Fruit fly (Drosophila melanogaster) whole organism, wandering third instar larva: ENCODE measurements around the gene CG12003.
A peak's percentile ranks its signal among the peaks of the same experiment; 100 is the strongest.

Experiments used
- Abd-B ChIP-seq: fragments of >200 bp; optimal IDR thresholded peaks from 2 replicates; lab custom pipeline; 2017; ENCODE audit warnings: missing biosample characterization, missing genetic modification characterization
- CG32264 ChIP-seq: fragments of 200-800 bp; sonication (Bioruptor generic); optimal IDR thresholded peaks from 2 replicates; lab custom pipeline; 2016; ENCODE audit warnings: missing biosample characterization, missing genetic modification characterization
- CG9705 ChIP-seq: fragments of 200-800 bp; sonication (Bioruptor generic); optimal IDR thresholded peaks from 2 replicates; lab custom pipeline; 2018; ENCODE audit warnings: missing biosample characterization, mild to moderate bottlenecking, missing genetic modification characterization
- CrebA ChIP-seq: fragments of 200-800 bp; sonication (Bioruptor generic); optimal IDR thresholded peaks from 2 replicates; lab custom pipeline; 2016; ENCODE audit warnings: missing biosample characterization, mild to moderate bottlenecking, missing genetic modification characterization, borderline replicate concordance
- Dfd ChIP-seq: fragments of >200 bp; optimal IDR thresholded peaks from 2 replicates; lab custom pipeline; 2017; ENCODE audit warnings: missing biosample characterization, missing genetic modification characterization
- Dif ChIP-seq: fragments of 200-275, 200-300 bp; sonication (Bioruptor generic); optimal IDR thresholded peaks from 2 replicates; lab custom pipeline; 2018; ENCODE audit warnings: missing biosample characterization, missing genetic modification characterization; ENCODE audit not compliant: partially characterized antibody
- GATAd ChIP-seq: sonication (Bioruptor generic); optimal IDR thresholded peaks from 2 replicates; lab custom pipeline; 2016; ENCODE audit warnings: missing biosample characterization, missing genetic modification characterization
- HLH106 ChIP-seq: fragments of 200-800 bp; optimal IDR thresholded peaks from 3 replicates; lab custom pipeline; 2019; ENCODE audit warnings: missing biosample characterization, mild to moderate bottlenecking, missing genetic modification characterization, moderate library complexity
- Hnf4 ChIP-seq: fragments of 200-800 bp; sonication (Bioruptor generic); optimal IDR thresholded peaks from 2 replicates; lab custom pipeline; 2016; ENCODE audit warnings: missing biosample characterization, mild to moderate bottlenecking, missing genetic modification characterization
- Hr78 ChIP-seq: fragments of >200 bp; optimal IDR thresholded peaks from 2 replicates; lab custom pipeline; 2017; ENCODE audit warnings: missing biosample characterization, missing genetic modification characterization
- Hr83 ChIP-seq: fragments of 200-300 bp; sonication (Bioruptor generic); optimal IDR thresholded peaks from 2 replicates; lab custom pipeline; 2016; ENCODE audit warnings: missing biosample characterization, mild to moderate bottlenecking, missing genetic modification characterization, moderate library complexity; ENCODE audit not compliant: poor library complexity, severe bottlenecking
- Jra ChIP-seq: sonication (Bioruptor generic); optimal IDR thresholded peaks from 2 replicates; lab custom pipeline; 2016; ENCODE audit warnings: missing biosample characterization, missing genetic modification characterization
- Mio ChIP-seq: sonication (Bioruptor generic); optimal IDR thresholded peaks from 2 replicates; lab custom pipeline; 2016; ENCODE audit warnings: missing biosample characterization, missing genetic modification characterization
- Myc ChIP-seq: fragments of >200 bp; optimal IDR thresholded peaks from 2 replicates; lab custom pipeline; 2017
- N ChIP-seq: fragments of >200 bp; optimal IDR thresholded peaks from 2 replicates; lab custom pipeline; 2018; ENCODE audit warnings: missing biosample characterization, missing external identifiers, missing genetic modification characterization
- OdsH ChIP-seq: fragments of 200-800 bp; sonication (Bioruptor generic); optimal IDR thresholded peaks from 2 replicates; lab custom pipeline; 2016; ENCODE audit warnings: missing biosample characterization, mild to moderate bottlenecking, missing genetic modification characterization
- Rel ChIP-seq, 2 experiments: fragments of 200-800 bp; sonication (Bioruptor generic) in 1 of 2; optimal IDR thresholded peaks; 2 replicates in 1 of 2; 3 replicates in 1 of 2; lab custom pipeline; 2016 to 2019; ENCODE audit warnings: mild to moderate bottlenecking in 2 of 2, missing biosample characterization in 2 of 2, missing genetic modification characterization in 2 of 2, moderate library complexity in 1 of 2
- Sp1 ChIP-seq: fragments of 200-800 bp; sonication (Bioruptor generic); optimal IDR thresholded peaks from 3 replicates; lab custom pipeline; 2019; ENCODE audit warnings: missing biosample characterization, mild to moderate bottlenecking, missing genetic modification characterization, moderate library complexity
- Vsx2 ChIP-seq: fragments of 200-300, 225-300 bp; sonication (Bioruptor generic); optimal IDR thresholded peaks from 2 replicates; lab custom pipeline; 2018; ENCODE audit warnings: missing biosample characterization, missing genetic modification characterization; ENCODE audit not compliant: partially characterized antibody
- br ChIP-seq: fragments of 200-800 bp; sonication (Bioruptor generic); optimal IDR thresholded peaks from 2 replicates; lab custom pipeline; 2016; ENCODE audit warnings: missing biosample characterization, missing genetic modification characterization
- brk ChIP-seq: fragments of 200-800 bp; sonication (Bioruptor generic); optimal IDR thresholded peaks from 2 replicates; lab custom pipeline; 2016; ENCODE audit warnings: missing biosample characterization, mild to moderate bottlenecking, missing genetic modification characterization
- dl ChIP-seq, 2 experiments: fragments of 175-275, 200-275 bp in 1 of 2; fragments of 200-275 bp in 1 of 2; sonication (Bioruptor generic); optimal IDR thresholded peaks; lab custom pipeline; 2018; ENCODE audit warnings: mild to moderate bottlenecking in 2 of 2, missing biosample characterization in 2 of 2, missing genetic modification characterization in 2 of 2, moderate library complexity in 2 of 2; ENCODE audit not compliant: partially characterized antibody in 2 of 2, insufficient read depth in 1 of 2
- dmrt93B ChIP-seq: fragments of 200-800 bp; sonication (Bioruptor generic); optimal IDR thresholded peaks from 2 replicates; lab custom pipeline; 2018; ENCODE audit warnings: missing biosample characterization, mild to moderate bottlenecking, missing genetic modification characterization
- dsf ChIP-seq: sonication (Bioruptor generic); optimal IDR thresholded peaks from 2 replicates; lab custom pipeline; 2016; ENCODE audit warnings: missing biosample characterization, missing genetic modification characterization, borderline replicate concordance
- ey ChIP-seq: fragments of 200-800 bp; sonication (Bioruptor generic); optimal IDR thresholded peaks from 2 replicates; lab custom pipeline; 2016; ENCODE audit warnings: missing biosample characterization, missing genetic modification characterization
- foxo ChIP-seq, 2 experiments: fragments of 200-800 bp; sonication (Bioruptor generic); optimal IDR thresholded peaks; 2 replicates in 1 of 2; 3 replicates in 1 of 2; lab custom pipeline; 2016 to 2017; ENCODE audit warnings: missing biosample characterization in 2 of 2, missing genetic modification characterization in 2 of 2
- fru ChIP-seq: fragments of 200-800 bp; sonication (Bioruptor generic); optimal IDR thresholded peaks from 3 replicates; lab custom pipeline; 2016; ENCODE audit warnings: missing biosample characterization, mild to moderate bottlenecking, missing genetic modification characterization
- h ChIP-seq: fragments of 200-800 bp; sonication (Bioruptor generic); optimal IDR thresholded peaks from 3 replicates; lab custom pipeline; 2016; ENCODE audit warnings: missing biosample characterization, mild to moderate bottlenecking, missing genetic modification characterization
- jim ChIP-seq: fragments of 175-275, 200-325 bp; sonication (Bioruptor generic); optimal IDR thresholded peaks from 2 replicates; lab custom pipeline; 2016; ENCODE audit warnings: missing biosample characterization, mild to moderate bottlenecking, missing genetic modification characterization
- lola ChIP-seq: fragments of >200 bp; optimal IDR thresholded peaks from 2 replicates; lab custom pipeline; 2017; ENCODE audit warnings: missing biosample characterization, missing genetic modification characterization
- pan ChIP-seq: fragments of >200 bp; optimal IDR thresholded peaks from 2 replicates; lab custom pipeline; 2017
- psq ChIP-seq: fragments of 200-800 bp; sonication (Bioruptor generic); optimal IDR thresholded peaks from 3 replicates; lab custom pipeline; 2017; ENCODE audit warnings: missing biosample characterization, mild to moderate bottlenecking, missing genetic modification characterization, moderate library complexity
- rgr ChIP-seq: fragments of 200-800 bp; sonication (Bioruptor generic); optimal IDR thresholded peaks from 3 replicates; lab custom pipeline; 2016; ENCODE audit warnings: missing biosample characterization, mild to moderate bottlenecking, missing genetic modification characterization
- sage ChIP-seq: fragments of 200-800 bp; sonication (Bioruptor generic); optimal IDR thresholded peaks from 2 replicates; lab custom pipeline; 2016; ENCODE audit warnings: missing biosample characterization, mild to moderate bottlenecking, missing genetic modification characterization
- sv ChIP-seq: fragments of 200-800 bp; sonication (Bioruptor generic); optimal IDR thresholded peaks from 3 replicates; lab custom pipeline; 2016; ENCODE audit warnings: missing biosample characterization, missing genetic modification characterization
- tai ChIP-seq: sonication (Bioruptor generic); optimal IDR thresholded peaks from 2 replicates; lab custom pipeline; 2016; ENCODE audit warnings: missing biosample characterization, missing genetic modification characterization
- usp ChIP-seq: fragments of >200 bp; optimal IDR thresholded peaks from 2 replicates; lab custom pipeline; 2017; ENCODE audit warnings: missing biosample characterization, missing genetic modification characterization
- woc ChIP-seq: sonication (Bioruptor generic); optimal IDR thresholded peaks from 2 replicates; lab custom pipeline; 2016; ENCODE audit warnings: missing biosample characterization, mild to moderate bottlenecking, missing genetic modification characterization

The CG12003 gene

DNA sequence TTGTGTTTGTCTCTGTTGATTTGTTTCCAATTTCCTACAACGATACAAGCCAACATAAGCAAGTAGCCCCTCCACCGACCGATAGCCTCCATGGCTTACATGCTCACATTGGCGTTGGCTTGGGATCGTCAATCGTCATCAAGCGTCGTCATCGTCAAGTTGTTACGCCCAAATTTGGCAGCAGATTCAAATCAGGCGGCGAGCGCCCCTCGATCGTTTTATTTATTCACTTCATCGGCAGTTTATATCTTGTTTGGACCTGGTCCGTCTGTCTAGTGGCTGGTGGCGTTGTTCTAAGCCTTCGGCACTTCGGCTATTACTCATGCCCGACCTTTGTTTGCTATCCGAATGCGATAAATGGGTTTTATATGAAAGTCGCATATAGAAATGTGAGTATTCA, 25.0 kb downstream of the CG12003 start:
- TF ChIP-seq Jra (no peak), Dfd (no peak), tai (GFP tag; lab: Kevin White, UChicago) (no peak), dmrt93B (GFP tag; lab: Kevin White, UChicago) (no peak), Myc (lab: Kevin White, UChicago) (no peak), br (GFP tag; lab: Kevin White, UChicago) (no peak), sv (no peak), rgr (no peak), psq (no peak), foxo (GFP tag; optimal IDR thresholded peaks at IDR 0.05; lab: Kevin White, UChicago) (no peak), HLH106 (tag; lab: Kevin White, UChicago) (no peak), jim (GFP tag; lab: Kevin White, UChicago) (no peak), dl (GFP tag; optimal IDR thresholded peaks at IDR 0.05; lab: Kevin White, UChicago; ENCODE audit: insufficient read depth in 1 of 2, partially characterized antibody in 2 of 2) (no peak), CrebA (no peak), N (GFP tag; lab: Kevin White, UChicago) (no peak)
- TF ChIP-seq, all 38 proteins: peak for 0

DNA sequence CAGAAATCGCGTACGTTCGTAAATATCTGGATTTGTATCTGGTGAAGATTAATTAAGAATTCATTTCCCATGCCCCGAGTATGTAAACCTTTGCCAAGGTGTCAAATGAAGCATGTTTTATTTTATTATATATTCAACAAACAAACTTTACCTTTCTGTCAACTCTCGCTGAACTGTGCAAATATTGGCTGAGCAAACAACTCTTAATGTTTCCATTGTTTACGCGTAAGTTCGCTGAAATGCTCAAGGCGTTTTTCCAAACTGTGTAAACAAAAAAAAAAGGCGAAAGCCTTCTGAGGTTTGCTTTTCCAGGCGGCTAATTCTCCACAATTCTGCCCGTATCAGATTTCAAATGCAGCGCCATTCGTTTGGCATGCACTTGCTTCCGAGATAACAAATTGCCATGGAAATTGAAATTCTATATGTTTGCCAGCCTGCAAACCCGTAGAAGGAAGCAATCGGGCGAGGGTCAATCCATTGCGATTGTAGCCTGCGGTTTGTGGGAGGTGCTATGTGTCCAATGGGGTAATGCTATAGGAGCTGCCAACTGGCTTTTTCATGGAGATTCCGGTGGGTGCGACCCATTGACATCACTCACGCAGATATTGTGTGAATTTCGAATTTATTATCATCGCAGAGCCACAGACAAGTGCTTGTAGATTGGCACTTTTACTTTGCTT, 26.6 kb downstream of the CG12003 start:
- TF ChIP-seq jim (GFP tag; lab: Kevin White, UChicago): peak; percentile 98
- TF ChIP-seq Hnf4: peak; percentile 99
- no peak for TF ChIP-seq tai (GFP tag; lab: Kevin White, UChicago)
- TF ChIP-seq Abd-B (GFP tag; lab: Kevin White, UChicago): no peak
- TF ChIP-seq Dif (GFP tag; lab: Kevin White, UChicago): no peak
- no peak for TF ChIP-seq Myc (lab: Kevin White, UChicago)
- peak; percentile 82 for TF ChIP-seq Rel (GFP tag; optimal IDR thresholded peaks at IDR 0.05; lab: Kevin White, UChicago)
- peak; percentile 84 for TF ChIP-seq Rel (tag; optimal IDR thresholded peaks at IDR 0.05; lab: Kevin White, UChicago)
- no peak for TF ChIP-seq pan (lab: Kevin White, UChicago)
- peak; percentile 90 to 97 for TF ChIP-seq foxo (GFP tag; optimal IDR thresholded peaks at IDR 0.05; lab: Kevin White, UChicago)
- peak; percentile 60 for TF ChIP-seq sv
- TF ChIP-seq CG9705 (GFP tag; lab: Kevin White, UChicago): peak; percentile 95
- no peak for TF ChIP-seq dl (GFP tag; optimal IDR thresholded peaks at IDR 0.05; lab: Kevin White, UChicago; ENCODE audit: insufficient read depth in 1 of 2, partially characterized antibody in 2 of 2)
- TF ChIP-seq usp (GFP tag; lab: Kevin White, UChicago): no peak
- peak; percentile 99 for TF ChIP-seq rgr
- TF ChIP-seq ey: peak; percentile 91
- no peak for TF ChIP-seq lola (GFP tag; lab: Kevin White, UChicago)
- peak; percentile 98 for TF ChIP-seq Jra
- peak; percentile 99 for TF ChIP-seq h (GFP tag; lab: Kevin White, UChicago)
- TF ChIP-seq brk (GFP tag; lab: Kevin White, UChicago): no peak
- peak; percentile 97 for TF ChIP-seq CG32264
- peak; percentile 96 for TF ChIP-seq sage (GFP tag; lab: Kevin White, UChicago)
- peak; percentile 98 for TF ChIP-seq br (GFP tag; lab: Kevin White, UChicago)
- peak; percentile 97 for TF ChIP-seq Sp1 (GFP tag; lab: Kevin White, UChicago)
- TF ChIP-seq HLH106 (tag; lab: Kevin White, UChicago): peak; percentile 89
- no peak for TF ChIP-seq N (GFP tag; lab: Kevin White, UChicago)
- TF ChIP-seq Vsx2 (GFP tag; lab: Kevin White, UChicago): no peak
- peak; percentile 86 for TF ChIP-seq woc
- peak; percentile 100 for TF ChIP-seq Hr83
- peak; percentile 94 for TF ChIP-seq GATAd
- no peak for TF ChIP-seq CrebA
- TF ChIP-seq dmrt93B (GFP tag; lab: Kevin White, UChicago): peak; percentile 92
- TF ChIP-seq Hr78 (GFP tag; lab: Kevin White, UChicago): no peak
- TF ChIP-seq Mio (GFP tag; lab: Kevin White, UChicago): peak; percentile 93
- TF ChIP-seq psq: peak; percentile 95
- TF ChIP-seq OdsH (GFP tag; lab: Kevin White, UChicago): peak; percentile 99
- peak; percentile 97 for TF ChIP-seq dsf
- peak; percentile 97 for TF ChIP-seq fru (GFP tag; lab: Kevin White, UChicago)
- TF ChIP-seq Dfd: no peak
- TF ChIP-seq, all 38 proteins: peak for 24
